Fruit fly (Drosophila melanogaster): Measurements from ENCODE around the gene CG13950.

The CG13950 gene

DNA sequence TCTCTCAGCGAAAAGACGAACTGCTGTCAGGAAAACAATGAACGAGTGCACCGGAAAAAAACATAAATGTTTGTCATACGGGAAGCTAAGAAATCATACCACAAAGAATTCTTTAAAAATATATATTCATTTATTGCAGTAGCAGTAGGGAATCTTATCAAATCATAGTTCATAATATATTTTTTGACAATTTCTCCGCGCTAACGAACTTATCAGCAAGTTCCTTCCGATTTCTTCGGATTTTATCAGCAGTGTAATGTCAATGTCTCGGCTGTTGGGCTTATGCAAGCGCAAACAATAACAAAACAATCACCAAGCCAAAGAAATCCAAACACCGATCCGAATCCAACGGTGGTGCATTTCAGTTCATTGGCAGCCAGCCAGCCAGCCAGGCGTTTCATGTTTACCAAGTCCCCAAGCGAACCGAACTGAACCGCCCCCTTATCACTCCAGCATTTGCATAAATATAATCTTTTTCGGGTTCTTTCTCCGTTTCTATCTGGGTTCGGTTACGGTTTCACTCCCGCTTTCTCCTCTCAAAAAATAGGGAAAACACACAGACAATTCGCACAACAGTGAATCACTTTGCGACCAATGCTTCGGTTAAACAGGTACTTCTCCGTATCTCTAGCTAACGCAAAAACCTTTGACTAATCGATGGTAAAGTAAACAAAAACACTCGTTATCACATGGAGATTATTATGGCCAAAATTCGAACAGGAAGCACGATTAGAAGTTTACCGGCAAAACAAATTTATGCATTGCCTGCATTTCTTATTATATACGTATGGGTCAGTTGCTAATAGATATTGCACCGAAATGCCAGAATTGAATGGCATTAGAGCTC lies 32.3 kb upstream of the CG13950 start:
- TF ChIP-seq cic (GFP tag; optimal IDR thresholded peaks at IDR 0.05) (peak; percentile 41), CG7045 (GFP tag; optimal IDR thresholded peaks at IDR 0.05) (no peak)

DNA sequence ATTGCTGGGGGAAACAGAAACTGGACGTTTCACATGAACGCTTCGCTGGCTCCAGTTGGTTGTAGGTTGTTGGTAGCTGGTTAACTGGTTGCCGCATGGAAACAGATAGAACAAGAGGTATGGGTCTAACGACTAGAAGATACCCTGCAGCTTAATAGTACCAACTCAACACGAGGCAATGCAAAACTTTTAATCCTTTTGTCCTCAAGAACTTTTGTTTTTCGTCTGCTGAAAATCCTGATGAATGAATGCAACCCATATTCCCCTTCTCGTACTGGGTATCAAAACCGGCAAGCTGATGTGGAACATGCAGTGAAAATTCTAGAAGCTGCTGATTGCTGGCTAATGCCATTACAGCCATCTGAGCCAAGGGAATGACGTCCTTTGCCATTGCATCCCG lies 22.0 kb upstream of the CG13950 start:
- TF ChIP-seq Hr96 (GFP tag; optimal IDR thresholded peaks at IDR 0.05) (no peak), tj (GFP tag; optimal IDR thresholded peaks at IDR 0.05) (no peak), pad (GFP tag; optimal IDR thresholded peaks at IDR 0.05) (no peak), cic (GFP tag; optimal IDR thresholded peaks at IDR 0.05) (no peak), toe (GFP tag; optimal IDR thresholded peaks at IDR 0.05) (no peak), CG11617 (GFP tag; optimal IDR thresholded peaks at IDR 0.05) (no peak), CG7045 (GFP tag; optimal IDR thresholded peaks at IDR 0.05) (no peak), CG14711 (tag; optimal IDR thresholded peaks at IDR 0.05) (no peak)

DNA sequence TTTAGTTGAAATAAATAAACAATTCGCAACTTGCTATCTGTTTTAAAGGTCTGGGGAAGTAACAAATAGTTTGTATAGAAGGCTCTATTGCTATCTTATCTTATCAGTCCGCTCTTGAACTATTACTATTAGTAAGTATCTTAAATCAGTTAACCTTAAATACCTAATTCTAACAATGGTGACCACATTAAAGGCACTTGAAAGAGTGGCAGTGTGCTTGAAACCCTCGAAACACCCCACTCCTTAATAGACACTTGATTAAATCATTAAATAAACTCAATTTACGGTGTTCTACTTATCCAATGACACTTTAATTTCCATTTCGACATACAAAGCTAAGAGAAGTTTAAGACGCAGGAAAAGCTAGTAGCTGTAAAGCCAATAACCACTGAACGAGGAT lies 21.2 kb upstream of the CG13950 start:
- TF ChIP-seq tj (GFP tag; optimal IDR thresholded peaks at IDR 0.05) (no peak), pad (GFP tag; optimal IDR thresholded peaks at IDR 0.05) (no peak), CG1620 (GFP tag; optimal IDR thresholded peaks at IDR 0.05) (no peak), cnc (optimal IDR thresholded peaks at IDR 0.05) (no peak), cic (GFP tag; optimal IDR thresholded peaks at IDR 0.05) (peak; percentile 5), CG11617 (GFP tag; optimal IDR thresholded peaks at IDR 0.05) (no peak), CG12768 (GFP tag; optimal IDR thresholded peaks at IDR 0.05) (no peak)

- TF ChIP-seq pad (GFP tag; optimal IDR thresholded peaks at IDR 0.05) (no peak), CG7045 (GFP tag; optimal IDR thresholded peaks at IDR 0.05) (peak; percentile 19), toe (GFP tag; optimal IDR thresholded peaks at IDR 0.05) (no peak), CG5204 (GFP tag; optimal IDR thresholded peaks at IDR 0.05) (no peak), CG12768 (GFP tag; optimal IDR thresholded peaks at IDR 0.05) (peak; percentile 25), CG33017 (tag; optimal IDR thresholded peaks at IDR 0.05) (no peak), cic (GFP tag; optimal IDR thresholded peaks at IDR 0.05) (no peak), ovo (GFP tag; optimal IDR thresholded peaks at IDR 0.05) (peak; percentile 19), cnc (optimal IDR thresholded peaks at IDR 0.05) (no peak), Hr96 (GFP tag; optimal IDR thresholded peaks at IDR 0.05) (no peak)
Observed at dm6 chr2L:840022-840421, 20.0 kb upstream of the CG13950 start.

DNA sequence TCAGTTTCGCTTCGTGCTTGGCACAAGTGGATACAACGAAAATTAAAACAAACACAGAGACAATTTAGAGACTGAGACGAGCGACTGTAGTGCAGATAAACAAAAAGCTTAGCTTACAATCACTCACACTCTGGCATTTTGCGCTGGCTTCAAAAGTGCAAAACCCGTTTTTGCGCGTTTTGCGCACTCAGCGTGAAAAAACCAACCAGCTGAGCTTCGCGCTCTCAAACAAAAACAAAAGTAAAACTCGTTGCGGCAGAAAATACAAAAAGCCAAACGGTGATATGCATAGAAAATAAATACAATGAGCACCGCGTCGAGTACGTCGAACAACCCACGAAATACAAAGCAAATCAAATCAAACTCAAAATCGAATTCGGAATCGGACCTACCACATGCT lies 19.3 kb upstream of the CG13950 start:
- no peak for TF ChIP-seq toe (GFP tag; optimal IDR thresholded peaks at IDR 0.05)
- TF ChIP-seq Clk (GFP tag; optimal IDR thresholded peaks at IDR 0.05), result no peak
- TF ChIP-seq Hr96 (GFP tag; optimal IDR thresholded peaks at IDR 0.05), result no peak
- TF ChIP-seq cic (GFP tag; optimal IDR thresholded peaks at IDR 0.05), result peak; percentile 63
- TF ChIP-seq cnc (optimal IDR thresholded peaks at IDR 0.05), result no peak
- TF ChIP-seq bab1 (GFP tag; optimal IDR thresholded peaks at IDR 0.05), result peak; percentile 10
- peak; percentile 39 for TF ChIP-seq CG12768 (GFP tag; optimal IDR thresholded peaks at IDR 0.05)
- no peak for TF ChIP-seq pad (GFP tag; optimal IDR thresholded peaks at IDR 0.05)
- TF ChIP-seq Crg-1 (GFP tag; optimal IDR thresholded peaks at IDR 0.05), result no peak
- TF ChIP-seq tj (GFP tag; optimal IDR thresholded peaks at IDR 0.05), result peak; percentile 98
- TF ChIP-seq kay (GFP tag; ENCODE audit: borderline replicate concordance), result peak; percentile 95
- no peak for TF ChIP-seq CG14711 (tag; optimal IDR thresholded peaks at IDR 0.05)
- TF ChIP-seq CG5204 (GFP tag; optimal IDR thresholded peaks at IDR 0.05), result no peak
- no peak for TF ChIP-seq CG33017 (tag; optimal IDR thresholded peaks at IDR 0.05)

DNA sequence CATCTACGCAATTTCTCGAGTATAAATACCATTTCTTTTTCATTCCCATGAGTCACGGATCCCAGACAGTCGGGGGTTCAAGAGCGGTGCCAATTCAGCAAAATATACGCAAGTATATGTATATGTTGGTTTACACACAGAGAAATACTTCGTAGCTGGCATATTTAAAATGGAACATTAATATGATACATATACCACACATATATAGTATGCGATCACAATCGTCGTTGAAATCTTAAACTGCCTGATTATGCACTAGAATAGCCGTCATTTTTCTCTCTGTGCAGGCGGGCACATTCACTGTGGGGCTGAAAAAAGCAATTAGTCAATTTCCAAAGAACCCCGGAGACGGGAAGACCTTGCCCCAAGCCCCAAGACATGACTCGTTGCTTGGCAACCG lies 18.3 kb upstream of the CG13950 start:
- TF ChIP-seq toe (GFP tag; optimal IDR thresholded peaks at IDR 0.05) (peak; percentile 18), ovo (GFP tag; optimal IDR thresholded peaks at IDR 0.05) (no peak), CG7101 (tag; optimal IDR thresholded peaks at IDR 0.05) (peak; percentile 72), CG5204 (GFP tag; optimal IDR thresholded peaks at IDR 0.05) (no peak), CG7045 (GFP tag; optimal IDR thresholded peaks at IDR 0.05) (peak; percentile 82), cic (GFP tag; optimal IDR thresholded peaks at IDR 0.05) (no peak), Hr96 (GFP tag; optimal IDR thresholded peaks at IDR 0.05) (peak; percentile 66), tj (GFP tag; optimal IDR thresholded peaks at IDR 0.05) (peak; percentile 98), pad (GFP tag; optimal IDR thresholded peaks at IDR 0.05) (peak; percentile 64), CG12768 (GFP tag; optimal IDR thresholded peaks at IDR 0.05) (peak; percentile 81), CG1620 (GFP tag; optimal IDR thresholded peaks at IDR 0.05) (peak; percentile 50), CG14711 (tag; optimal IDR thresholded peaks at IDR 0.05) (peak; percentile 78), CG11617 (GFP tag; optimal IDR thresholded peaks at IDR 0.05) (peak; percentile 49), cnc (optimal IDR thresholded peaks at IDR 0.05) (no peak), CG33017 (tag; optimal IDR thresholded peaks at IDR 0.05) (peak; percentile 54), bab1 (GFP tag; optimal IDR thresholded peaks at IDR 0.05) (peak; percentile 93), Clk (GFP tag; optimal IDR thresholded peaks at IDR 0.05) (peak; percentile 13)

DNA sequence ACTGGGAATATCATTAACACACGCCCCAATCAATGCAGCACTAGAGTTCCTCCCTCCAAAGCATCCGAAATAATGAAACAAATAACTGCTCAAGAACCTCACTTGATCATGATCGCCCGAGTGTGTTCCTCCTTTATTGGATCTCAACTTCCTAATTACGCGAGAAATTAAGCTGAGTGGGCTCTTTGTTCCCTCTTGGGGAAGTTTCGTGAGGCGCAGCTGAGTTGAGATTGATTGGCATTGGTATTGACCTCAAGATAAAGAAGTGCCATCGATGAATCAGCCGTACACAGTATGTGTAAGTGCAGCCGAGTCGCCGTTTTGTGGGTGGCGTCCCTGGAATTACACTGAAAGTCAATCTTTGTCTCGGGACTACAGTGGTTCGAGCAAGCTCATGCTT lies 17.1 kb upstream of the CG13950 start:
- TF ChIP-seq tj (GFP tag; optimal IDR thresholded peaks at IDR 0.05), result peak; percentile 57
- TF ChIP-seq CG12768 (GFP tag; optimal IDR thresholded peaks at IDR 0.05), result no peak

Data from whole organism, adult.